Fruit fly (Drosophila melanogaster) whole organism, embryonic: ENCODE data around the gene ash1.

Source experiments
- Adf1 ChIP-seq: fragments of 200-800 bp; sonication (Bioruptor generic); IDR thresholded peaks from 2 replicates; pipeline ENCODE4 v1.3.6; 2022; ENCODE audit warnings: missing biosample characterization, missing genetic modification characterization
- C15 ChIP-seq: fragments of 200-800 bp; sonication (Bioruptor generic); IDR thresholded peaks from 3 replicates; pipeline ENCODE4 v1.3.6; 2022; ENCODE audit warnings: missing biosample characterization, missing genetic modification characterization
- CG11456 ChIP-seq: fragments of 200-800 bp; sonication (Bioruptor generic); IDR thresholded peaks from 3 replicates; pipeline ENCODE4 v1.3.6; 2022; ENCODE audit warnings: missing biosample characterization, missing genetic modification characterization
- CG11504 ChIP-seq: fragments of 200-800 bp; sonication (Bioruptor generic); optimal IDR thresholded peaks from 3 replicates; lab custom pipeline; 2019; ENCODE audit warnings: missing biosample characterization, mild to moderate bottlenecking, missing genetic modification characterization, moderate library complexity
- CG12236 ChIP-seq: fragments of 200-800 bp; sonication (Bioruptor generic); optimal IDR thresholded peaks from 2 replicates; lab custom pipeline; 2016; ENCODE audit warnings: missing biosample characterization, missing genetic modification characterization
- CG14050 ChIP-seq: fragments of 200-800 bp; sonication (Bioruptor generic); IDR thresholded peaks from 3 replicates; pipeline ENCODE4 v1.3.6; 2022; ENCODE audit warnings: missing biosample characterization, missing genetic modification characterization
- CG1602 ChIP-seq: fragments of 200-800 bp; sonication (Bioruptor generic); optimal IDR thresholded peaks from 3 replicates; lab custom pipeline; 2016; ENCODE audit warnings: missing biosample characterization, missing genetic modification characterization
- CG16779 ChIP-seq: fragments of 200-800 bp; sonication (Bioruptor generic); IDR thresholded peaks from 2 replicates; pipeline ENCODE4 v1.3.6; 2022; ENCODE audit warnings: missing biosample characterization, missing genetic modification characterization
- CG16863 ChIP-seq: fragments of 200-800 bp; sonication (Bioruptor generic); optimal IDR thresholded peaks from 3 replicates; lab custom pipeline; 2016; ENCODE audit warnings: missing biosample characterization, missing genetic modification characterization
- CG17829 ChIP-seq: fragments of 200-800 bp; optimal IDR thresholded peaks from 2 replicates; lab custom pipeline; 2019; ENCODE audit warnings: missing biosample characterization, mild to moderate bottlenecking, missing genetic modification characterization, moderate library complexity
- CG34422 ChIP-seq: fragments of 200-800 bp; sonication (Bioruptor generic); IDR thresholded peaks from 3 replicates; pipeline ENCODE4 v1.3.6; 2022; ENCODE audit warnings: missing biosample characterization, missing genetic modification characterization
- CG4282 ChIP-seq: fragments of 200-800 bp; sonication (Bioruptor generic); optimal IDR thresholded peaks from 2 replicates; lab custom pipeline; 2016; ENCODE audit warnings: missing biosample characterization, missing genetic modification characterization
- CG4328 ChIP-seq: fragments of 200-800 bp; sonication (Bioruptor generic); optimal IDR thresholded peaks from 3 replicates; lab custom pipeline; 2017; ENCODE audit warnings: missing biosample characterization, missing genetic modification reagents, missing genetic modification characterization
- CG6813 ChIP-seq: fragments of 200-800 bp; sonication (Bioruptor generic); optimal IDR thresholded peaks from 2 replicates; lab custom pipeline; 2017; ENCODE audit warnings: missing biosample characterization, missing genetic modification characterization, mild to moderate bottlenecking, moderate library complexity, missing genetic modification reagents
- CG7372 ChIP-seq: fragments of 200-800 bp; sonication (Bioruptor generic); IDR thresholded peaks from 2 replicates; pipeline ENCODE4 v1.3.6; 2022; ENCODE audit warnings: missing biosample characterization, missing genetic modification characterization
- CG8944 ChIP-seq: fragments of 200-800 bp; sonication (Bioruptor generic); optimal IDR thresholded peaks from 3 replicates; lab custom pipeline; 2016; ENCODE audit warnings: missing biosample characterization, missing genetic modification characterization
- Camta ChIP-seq: fragments of 200-800 bp; sonication (Bioruptor generic); optimal IDR thresholded peaks from 2 replicates; lab custom pipeline; 2016; ENCODE audit warnings: missing biosample characterization, missing genetic modification characterization
- CrebB ChIP-seq: fragments of 200-800 bp; sonication (Bioruptor generic); optimal IDR thresholded peaks from 3 replicates; lab custom pipeline; 2018; ENCODE audit warnings: missing biosample characterization, mild to moderate bottlenecking, missing genetic modification characterization
- Dbx ChIP-seq: fragments of 200-800 bp; sonication (Bioruptor generic); IDR thresholded peaks from 3 replicates; pipeline ENCODE4 v1.3.6; 2022; ENCODE audit warnings: missing biosample characterization, missing genetic modification characterization
- E2f2 ChIP-seq: fragments of 200-800 bp; sonication (Bioruptor generic); IDR thresholded peaks from 2 replicates; pipeline ENCODE4 v1.3.6; 2022; ENCODE audit warnings: missing biosample characterization, missing genetic modification characterization
- ERR ChIP-seq: fragments of 200-800 bp; sonication (Bioruptor generic); optimal IDR thresholded peaks from 2 replicates; lab custom pipeline; 2016; ENCODE audit warnings: missing biosample characterization, missing genetic modification characterization
- Fer3 ChIP-seq: fragments of 200-800 bp; sonication (Bioruptor generic); optimal IDR thresholded peaks from 2 replicates; lab custom pipeline; 2018; ENCODE audit warnings: missing biosample characterization, mild to moderate bottlenecking, missing genetic modification characterization, moderate library complexity
- HmgD ChIP-seq: fragments of 200-800 bp; sonication (Bioruptor generic); optimal IDR thresholded peaks from 3 replicates; lab custom pipeline; 2016; ENCODE audit warnings: missing biosample characterization, missing genetic modification characterization
- Hr51 ChIP-seq, 2 experiments: fragments of 200-800 bp; sonication (Bioruptor generic); optimal IDR thresholded peaks; 2 replicates in 1 of 2; 3 replicates in 1 of 2; lab custom pipeline; 2016 to 2018; ENCODE audit warnings: missing biosample characterization in 2 of 2, missing genetic modification characterization in 2 of 2, mild to moderate bottlenecking in 1 of 2, moderate library complexity in 1 of 2
- Mrtf ChIP-seq: fragments of 200-800 bp; sonication (Bioruptor generic); IDR thresholded peaks from 3 replicates; pipeline ENCODE4 v1.3.6; 2022; ENCODE audit warnings: missing biosample characterization, missing genetic modification characterization
- Myb ChIP-seq: fragments of 200-800 bp; sonication (Bioruptor generic); optimal IDR thresholded peaks from 2 replicates; lab custom pipeline; 2016; ENCODE audit warnings: missing biosample characterization, missing genetic modification characterization
- NfI ChIP-seq: fragments of 200-800 bp; sonication (Bioruptor generic); optimal IDR thresholded peaks from 3 replicates; lab custom pipeline; 2018; ENCODE audit warnings: missing biosample characterization, mild to moderate bottlenecking, missing genetic modification characterization, moderate library complexity
- Rx ChIP-seq: fragments of 200-800 bp; sonication (Bioruptor generic); IDR thresholded peaks from 2 replicates; pipeline ENCODE4 v1.3.6; 2022; ENCODE audit warnings: missing biosample characterization, missing genetic modification characterization
- bbx ChIP-seq: fragments of 200-800 bp; sonication (Bioruptor generic); IDR thresholded peaks from 2 replicates; pipeline ENCODE4 v1.3.6; 2022; ENCODE audit warnings: missing biosample characterization, missing genetic modification characterization; ENCODE audit not compliant: partially characterized antibody
- chinmo ChIP-seq: fragments of 200-800 bp; sonication (Bioruptor generic); IDR thresholded peaks from 4 replicates; pipeline ENCODE4 v1.3.6; 2022; ENCODE audit warnings: missing biosample characterization, missing genetic modification characterization; ENCODE audit not compliant: partially characterized antibody
- chm ChIP-seq: fragments of 200-800 bp; sonication (Bioruptor generic); IDR thresholded peaks from 2 replicates; pipeline ENCODE4 v1.3.6; 2022; ENCODE audit warnings: missing biosample characterization, missing genetic modification characterization
- chn ChIP-seq: fragments of 200-800 bp; sonication (Bioruptor generic); optimal IDR thresholded peaks from 2 replicates; lab custom pipeline; 2016; ENCODE audit warnings: missing biosample characterization, missing genetic modification characterization
- da ChIP-seq: fragments of 200-800 bp; sonication (Bioruptor generic); optimal IDR thresholded peaks from 2 replicates; lab custom pipeline; 2016; ENCODE audit warnings: missing biosample characterization, missing genetic modification characterization
- danr ChIP-seq: fragments of 200-800 bp; sonication (Bioruptor generic); IDR thresholded peaks from 2 replicates; pipeline ENCODE4 v1.3.6; 2022; ENCODE audit warnings: missing biosample characterization, missing genetic modification characterization
- disco-r ChIP-seq: fragments of 200-800 bp; sonication (Bioruptor generic); optimal IDR thresholded peaks from 2 replicates; lab custom pipeline; 2016; ENCODE audit warnings: missing biosample characterization, missing genetic modification characterization
- gsb-n ChIP-seq: fragments of 200-800 bp; sonication (Bioruptor generic); optimal IDR thresholded peaks from 3 replicates; lab custom pipeline; 2018; ENCODE audit warnings: missing biosample characterization, mild to moderate bottlenecking, missing genetic modification characterization
- h ChIP-seq: fragments of >200 bp; optimal IDR thresholded peaks from 2 replicates; lab custom pipeline; 2017
- hb ChIP-seq: fragments of 200-800 bp; sonication (Bioruptor generic); IDR thresholded peaks from 3 replicates; pipeline ENCODE4 v1.3.6; 2022; ENCODE audit warnings: missing biosample characterization, missing genetic modification characterization; ENCODE audit not compliant: partially characterized antibody
- hbn ChIP-seq: fragments of 200-800 bp; sonication (Bioruptor generic); IDR thresholded peaks from 2 replicates; pipeline ENCODE4 v1.3.6; 2022; ENCODE audit warnings: missing biosample characterization, missing genetic modification characterization; ENCODE audit not compliant: partially characterized antibody
- jigr1 ChIP-seq: fragments of 200-800 bp; sonication (Bioruptor generic); IDR thresholded peaks from 3 replicates; pipeline ENCODE4 v1.3.6; 2022; ENCODE audit warnings: missing biosample characterization, missing genetic modification characterization
- mld ChIP-seq: fragments of 200-800 bp; sonication (Bioruptor generic); IDR thresholded peaks from 3 replicates; pipeline ENCODE4 v1.3.6; 2022; ENCODE audit warnings: missing biosample characterization, missing genetic modification characterization; ENCODE audit not compliant: partially characterized antibody
- pho ChIP-seq: fragments of 200-800 bp; sonication (Bioruptor generic); optimal IDR thresholded peaks from 2 replicates; lab custom pipeline; 2016; ENCODE audit warnings: missing biosample characterization, missing genetic modification characterization
- pros ChIP-seq: fragments of 200-800 bp; sonication (Bioruptor generic); optimal IDR thresholded peaks from 3 replicates; lab custom pipeline; 2019; ENCODE audit warnings: missing biosample characterization, mild to moderate bottlenecking, missing genetic modification characterization, moderate library complexity
- psq ChIP-seq: fragments of 200-800 bp; sonication (Bioruptor generic); optimal IDR thresholded peaks from 2 replicates; lab custom pipeline; 2017; ENCODE audit warnings: missing biosample characterization, missing genetic modification characterization
- row ChIP-seq: fragments of 200-800 bp; sonication (Bioruptor generic); IDR thresholded peaks from 3 replicates; pipeline ENCODE4 v1.3.6; 2022; ENCODE audit warnings: missing biosample characterization, missing genetic modification characterization
- sob ChIP-seq: fragments of 200-800 bp; sonication (Bioruptor generic); IDR thresholded peaks from 2 replicates; pipeline ENCODE4 v1.3.6; 2022; ENCODE audit warnings: missing biosample characterization, missing genetic modification characterization
- sqz ChIP-seq: fragments of 200-800 bp; sonication (Bioruptor generic); optimal IDR thresholded peaks from 3 replicates; lab custom pipeline; 2018; ENCODE audit warnings: missing biosample characterization, mild to moderate bottlenecking, missing genetic modification characterization
- ssp ChIP-seq: fragments of 200-800 bp; sonication (Bioruptor generic); IDR thresholded peaks from 2 replicates; pipeline ENCODE4 v1.3.6; 2022; ENCODE audit warnings: missing biosample characterization, missing genetic modification characterization
- stwl ChIP-seq: fragments of 200-800 bp; sonication (Bioruptor generic); optimal IDR thresholded peaks from 3 replicates; lab custom pipeline; 2018; ENCODE audit warnings: missing biosample characterization, mild to moderate bottlenecking, missing genetic modification characterization, moderate library complexity
- sug ChIP-seq: fragments of 200-800 bp; optimal IDR thresholded peaks from 2 replicates; lab custom pipeline; 2019; ENCODE audit warnings: missing biosample characterization, mild to moderate bottlenecking, missing genetic modification characterization, moderate library complexity
- ttk ChIP-seq: fragments of 200-800 bp; sonication (Bioruptor generic); IDR thresholded peaks from 2 replicates; pipeline ENCODE4 v2.1.2; 2022; ENCODE audit warnings: missing biosample characterization, missing genetic modification characterization
- tx ChIP-seq: fragments of 200-800 bp; sonication (Bioruptor generic); optimal IDR thresholded peaks from 2 replicates; lab custom pipeline; 2016; ENCODE audit warnings: missing biosample characterization, missing genetic modification characterization

Gene ash1

dm6 chr3L:19636821-19637460, 38.4 kb upstream of the ash1 start (continued):
- TF ChIP-seq CG17829 (tag; lab: Kevin White, UChicago) = peak; percentile 85
- peak; percentile 68 for TF ChIP-seq gsb-n (tag; lab: Kevin White, UChicago)
- no peak for TF ChIP-seq Camta (GFP tag; lab: Kevin White, UChicago)
- peak; percentile 66 for TF ChIP-seq row (GFP tag; lab: Robert Waterston, UW)
- no peak for TF ChIP-seq chinmo (GFP tag; lab: Robert Waterston, UW)
- TF ChIP-seq tx (GFP tag; lab: Kevin White, UChicago) = no peak
- TF ChIP-seq danr (GFP tag; lab: Robert Waterston, UW) = no peak
- no peak for TF ChIP-seq CG8944
- TF ChIP-seq mld (GFP tag; lab: Robert Waterston, UW) = no peak
- TF ChIP-seq E2f2 (GFP tag; lab: Robert Waterston, UW) = no peak
- TF ChIP-seq h (lab: Kevin White, UChicago) = no peak
- no peak for TF ChIP-seq hb
- TF ChIP-seq CG7372 (GFP tag; lab: Robert Waterston, UW) = no peak
- TF ChIP-seq sqz (GFP tag; lab: Kevin White, UChicago) = peak; percentile 23
- no peak for TF ChIP-seq Rx
- no peak for TF ChIP-seq CG16779 (GFP tag; lab: Robert Waterston, UW)
- TF ChIP-seq CG14050 (GFP tag; lab: Robert Waterston, UW) = no peak
- no peak for TF ChIP-seq pho (GFP tag; lab: Kevin White, UChicago)
- no peak for TF ChIP-seq ttk
- no peak for TF ChIP-seq Adf1 (GFP tag; lab: Robert Waterston, UW)
- no peak for TF ChIP-seq HmgD (GFP tag; lab: Kevin White, UChicago)
- TF ChIP-seq Fer3 (tag; lab: Kevin White, UChicago) = no peak
- no peak for TF ChIP-seq chn (GFP tag; lab: Kevin White, UChicago)
- no peak for TF ChIP-seq psq
- TF ChIP-seq NfI (GFP tag; lab: Kevin White, UChicago) = no peak
- no peak for TF ChIP-seq sob (GFP tag; lab: Robert Waterston, UW)
- no peak for TF ChIP-seq Myb (GFP tag; lab: Kevin White, UChicago)
- TF ChIP-seq CG12236 (GFP tag; lab: Kevin White, UChicago) = no peak
- no peak for TF ChIP-seq disco-r (GFP tag; lab: Kevin White, UChicago)
- no peak for TF ChIP-seq Hr51 (GFP tag; optimal IDR thresholded peaks at IDR 0.05; lab: Kevin White, UChicago)
- peak; percentile 4 for TF ChIP-seq CG16863 (GFP tag; lab: Kevin White, UChicago)
- no peak for TF ChIP-seq CG4282 (GFP tag; lab: Kevin White, UChicago)
- no peak for TF ChIP-seq ERR (GFP tag; lab: Kevin White, UChicago)
- TF ChIP-seq jigr1 (GFP tag; lab: Robert Waterston, UW) = no peak
- TF ChIP-seq CG4328 (GFP tag; lab: Kevin White, UChicago) = no peak
- TF ChIP-seq CG34422 (GFP tag; lab: Robert Waterston, UW) = no peak
- TF ChIP-seq CG6813 (GFP tag; lab: Kevin White, UChicago) = peak; percentile 32
- TF ChIP-seq CG11504 = peak; percentile 47
- no peak for TF ChIP-seq Dbx
- TF ChIP-seq sug = no peak
- TF ChIP-seq CG11456 (GFP tag; lab: Robert Waterston, UW) = no peak
- no peak for TF ChIP-seq C15 (GFP tag; lab: Robert Waterston, UW)
- no peak for TF ChIP-seq chm (GFP tag; lab: Robert Waterston, UW)
- TF ChIP-seq CrebB (tag; lab: Kevin White, UChicago) = no peak
- TF ChIP-seq da (GFP tag; lab: Kevin White, UChicago) = no peak
- TF ChIP-seq CG1602 = peak; percentile 70
- no peak for TF ChIP-seq ssp (GFP tag; lab: Robert Waterston, UW)
- TF ChIP-seq Mrtf (GFP tag; lab: Robert Waterston, UW) = no peak
- TF ChIP-seq bbx (GFP tag; lab: Robert Waterston, UW) = no peak
- no peak for TF ChIP-seq hbn (GFP tag; lab: Robert Waterston, UW)
- TF ChIP-seq stwl (tag; lab: Kevin White, UChicago) = peak; percentile 35
- TF ChIP-seq pros (GFP tag; lab: Kevin White, UChicago) = peak; percentile 49
